Worm (Caenorhabditis elegans): ENCODE results near the gene T23B12.11.
A peak's percentile ranks its signal among the peaks of the same experiment; 100 is the strongest.

Gene T23B12.11

ce11 chrV:8445636-8446035 lies 9.6 kb upstream of the T23B12.11 start:
- TF ChIP-seq ref-1 (GFP tag; conservative IDR thresholded peaks at IDR 0.05): no peak
- no peak for TF ChIP-seq med-1 (GFP tag; optimal IDR thresholded peaks at IDR 0.05; ENCODE audit: insufficient read depth)
- no peak for TF ChIP-seq ztf-23 (GFP tag; IDR thresholded peaks at IDR 0.05)
- no peak for TF ChIP-seq cog-1 (tag; optimal IDR thresholded peaks at IDR 0.05)
- no peak for TF ChIP-seq ztf-29 (GFP tag; IDR thresholded peaks at IDR 0.05)
- no peak for TF ChIP-seq flt-1 (GFP tag; IDR thresholded peaks at IDR 0.05)
- no peak for TF ChIP-seq T22C8.4 (GFP tag; IDR thresholded peaks at IDR 0.05)
- TF ChIP-seq tab-1 (GFP tag; IDR thresholded peaks at IDR 0.05): no peak

ce11 chrV:8447928-8448327 lies 7.3 kb upstream of the T23B12.11 start, which contains the start of gene T23B12.5:
TSS of gene T23B12.5 (minus strand) at chrV:8448028.
- no peak for TF ChIP-seq klf-2 (GFP tag; conservative IDR thresholded peaks at IDR 0.05)
- no peak for TF ChIP-seq cog-1 (tag; optimal IDR thresholded peaks at IDR 0.05)
- TF ChIP-seq T22C8.4 (GFP tag; IDR thresholded peaks at IDR 0.05): no peak
- TF ChIP-seq med-1 (GFP tag; optimal IDR thresholded peaks at IDR 0.05; ENCODE audit: insufficient read depth): no peak
- TF ChIP-seq ztf-23 (GFP tag; IDR thresholded peaks at IDR 0.05): no peak
- no peak for TF ChIP-seq flt-1 (GFP tag; IDR thresholded peaks at IDR 0.05)
- TF ChIP-seq ztf-29 (GFP tag; IDR thresholded peaks at IDR 0.05): no peak
- no peak for TF ChIP-seq tab-1 (GFP tag; IDR thresholded peaks at IDR 0.05)
- no peak for TF ChIP-seq ref-1 (GFP tag; conservative IDR thresholded peaks at IDR 0.05)

ce11 chrV:8449241-8449640 lies 6.0 kb upstream of the T23B12.11 start:
- TF ChIP-seq ref-1 (GFP tag; conservative IDR thresholded peaks at IDR 0.05) (no peak), ztf-29 (GFP tag; IDR thresholded peaks at IDR 0.05) (no peak), ztf-23 (GFP tag; IDR thresholded peaks at IDR 0.05) (no peak), T22C8.4 (GFP tag; IDR thresholded peaks at IDR 0.05) (no peak), flt-1 (GFP tag; IDR thresholded peaks at IDR 0.05) (no peak)

- TF ChIP-seq cog-1 (tag; optimal IDR thresholded peaks at IDR 0.05) (no peak), T22C8.4 (GFP tag; IDR thresholded peaks at IDR 0.05) (no peak), ref-1 (GFP tag; conservative IDR thresholded peaks at IDR 0.05) (no peak), klf-2 (GFP tag; conservative IDR thresholded peaks at IDR 0.05) (no peak), med-1 (GFP tag; optimal IDR thresholded peaks at IDR 0.05; ENCODE audit: insufficient read depth) (no peak), flt-1 (GFP tag; IDR thresholded peaks at IDR 0.05) (no peak), tab-1 (GFP tag; IDR thresholded peaks at IDR 0.05) (no peak), ztf-29 (GFP tag; IDR thresholded peaks at IDR 0.05) (no peak), ztf-23 (GFP tag; IDR thresholded peaks at IDR 0.05) (no peak)
These were observed 4.5 kb upstream of the T23B12.11 start for ce11 chrV:8450690-8451089.

ce11 chrV:8460306-8460705 lies 5.1 kb downstream of the T23B12.11 start, which contains the start of gene T23B12.6:
TSS of gene T23B12.6 (minus strand) at chrV:8460419.
- TF ChIP-seq flt-1 (GFP tag; IDR thresholded peaks at IDR 0.05) (no peak), ztf-23 (GFP tag; IDR thresholded peaks at IDR 0.05) (no peak), ztf-29 (GFP tag; IDR thresholded peaks at IDR 0.05) (no peak), T22C8.4 (GFP tag; IDR thresholded peaks at IDR 0.05) (no peak), ref-1 (GFP tag; conservative IDR thresholded peaks at IDR 0.05) (no peak), med-1 (GFP tag; optimal IDR thresholded peaks at IDR 0.05; ENCODE audit: insufficient read depth) (no peak), cog-1 (tag; optimal IDR thresholded peaks at IDR 0.05) (no peak), klf-2 (GFP tag; conservative IDR thresholded peaks at IDR 0.05) (no peak), tab-1 (GFP tag; IDR thresholded peaks at IDR 0.05) (no peak)

- TF ChIP-seq cog-1 (tag; optimal IDR thresholded peaks at IDR 0.05) (no peak), ztf-23 (GFP tag; IDR thresholded peaks at IDR 0.05) (no peak), med-1 (GFP tag; optimal IDR thresholded peaks at IDR 0.05; ENCODE audit: insufficient read depth) (no peak)
These were observed 5.6 kb downstream of the T23B12.11 start for ce11 chrV:8460800-8461199.

ce11 chrV:8462074-8462473 lies 6.9 kb downstream of the T23B12.11 start, which contains the start of the genes dnj-22 and natc-1:
TSS of gene dnj-22 (minus strand) at chrV:8462120.
TSS of gene natc-1 (plus strand) at chrV:8462359.
- TF ChIP-seq cog-1 (tag; optimal IDR thresholded peaks at IDR 0.05): peak; percentile 67
- no peak for TF ChIP-seq tab-1 (GFP tag; IDR thresholded peaks at IDR 0.05)

- TF ChIP-seq cog-1 (tag; optimal IDR thresholded peaks at IDR 0.05): no peak
- TF ChIP-seq ztf-29 (GFP tag; IDR thresholded peaks at IDR 0.05): no peak
- TF ChIP-seq tab-1 (GFP tag; IDR thresholded peaks at IDR 0.05): no peak
- no peak for TF ChIP-seq med-1 (GFP tag; optimal IDR thresholded peaks at IDR 0.05; ENCODE audit: insufficient read depth)
- TF ChIP-seq klf-2 (GFP tag; conservative IDR thresholded peaks at IDR 0.05): no peak
- TF ChIP-seq T22C8.4 (GFP tag; IDR thresholded peaks at IDR 0.05): no peak
- no peak for TF ChIP-seq ztf-23 (GFP tag; IDR thresholded peaks at IDR 0.05)
- no peak for TF ChIP-seq ref-1 (GFP tag; conservative IDR thresholded peaks at IDR 0.05)
- TF ChIP-seq flt-1 (GFP tag; IDR thresholded peaks at IDR 0.05): no peak
These were observed 10.2 kb downstream of the T23B12.11 start, which contains the start of gene mrps-2 for ce11 chrV:8465386-8465785. TSS of gene mrps-2 (plus strand) at chrV:8465686.

- no peak for TF ChIP-seq ztf-23 (GFP tag; IDR thresholded peaks at IDR 0.05)
- no peak for TF ChIP-seq ztf-29 (GFP tag; IDR thresholded peaks at IDR 0.05)
- TF ChIP-seq cog-1 (tag; optimal IDR thresholded peaks at IDR 0.05): no peak
- TF ChIP-seq tab-1 (GFP tag; IDR thresholded peaks at IDR 0.05): no peak
- TF ChIP-seq T22C8.4 (GFP tag; IDR thresholded peaks at IDR 0.05): no peak
- TF ChIP-seq ref-1 (GFP tag; conservative IDR thresholded peaks at IDR 0.05): no peak
These were observed 11.8 kb downstream of the T23B12.11 start, which contains the start of gene mrpl-4 for ce11 chrV:8467031-8467430. TSS of gene mrpl-4 (plus strand) at chrV:8467265.

ce11 chrV:8468740-8469139 lies 13.5 kb downstream of the T23B12.11 start, which contains the start of gene phf-30:
TSS of gene phf-30 (plus strand) at chrV:8469040.
- TF ChIP-seq tab-1 (GFP tag; IDR thresholded peaks at IDR 0.05) (no peak), ref-1 (GFP tag; conservative IDR thresholded peaks at IDR 0.05) (no peak), ztf-29 (GFP tag; IDR thresholded peaks at IDR 0.05) (no peak), cog-1 (tag; optimal IDR thresholded peaks at IDR 0.05) (no peak), ztf-23 (GFP tag; IDR thresholded peaks at IDR 0.05) (no peak), med-1 (GFP tag; optimal IDR thresholded peaks at IDR 0.05; ENCODE audit: insufficient read depth) (no peak), flt-1 (GFP tag; IDR thresholded peaks at IDR 0.05) (no peak), klf-2 (GFP tag; conservative IDR thresholded peaks at IDR 0.05) (no peak), T22C8.4 (GFP tag; IDR thresholded peaks at IDR 0.05) (no peak)
